Worm (Caenorhabditis elegans): ENCODE results near the gene clec-228.

DNA sequence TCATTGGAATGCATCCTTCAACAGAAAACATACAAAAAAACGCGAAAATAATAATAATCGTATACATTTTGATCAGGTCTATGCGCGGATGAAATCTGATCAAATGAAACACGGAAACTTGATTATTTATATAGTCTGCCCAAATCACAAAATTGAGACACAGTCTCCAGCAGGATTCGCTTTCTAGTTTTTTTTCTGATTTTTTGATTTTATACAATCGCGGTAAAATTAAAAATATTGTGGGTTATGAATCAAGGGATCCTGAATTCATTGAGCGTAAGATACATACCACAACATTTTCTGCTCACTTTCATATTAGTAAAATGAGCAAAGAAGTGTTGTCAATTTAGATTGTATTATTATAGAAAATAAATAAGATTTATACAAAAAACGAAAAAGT is 9.8 kb upstream of the clec-228 start, which contains the start of gene clec-230:
- TF ChIP-seq ZK185.1 (tag; optimal IDR thresholded peaks at IDR 0.05; ENCODE audit: poor library complexity, severe bottlenecking) (no peak), nfya-1 (tag; optimal IDR thresholded peaks at IDR 0.05; ENCODE audit: borderline replicate concordance, insufficient read depth) (no peak), K11D2.4 (GFP tag; IDR thresholded peaks at IDR 0.05) (no peak), chd-7 (tag; optimal IDR thresholded peaks at IDR 0.05) (no peak), nhr-120 (GFP tag; IDR thresholded peaks at IDR 0.05) (no peak), snpc-4 (GFP tag; optimal IDR thresholded peaks at IDR 0.05) (no peak), snpc-4 (tag; optimal IDR thresholded peaks at IDR 0.05) (no peak), mxl-1 (tag; optimal IDR thresholded peaks at IDR 0.05) (no peak)
